Fruit fly (Drosophila melanogaster): ENCODE data around the gene CG7567.

The CG7567 gene

dm6 chr3R:29538436-29538835 lies 49.5 kb downstream of the CG7567 start:
- no peak for TF ChIP-seq CG6791 (GFP tag; IDR thresholded peaks at IDR 0.05; ENCODE audit: partially characterized antibody)
- TF ChIP-seq CG8089 (GFP tag; optimal IDR thresholded peaks at IDR 0.05), result no peak
- 0 out of 3 replicates have a peak, but pooled peaks have one; percentile 22 for TF ChIP-seq otp (GFP tag; IDR thresholded peaks at IDR 0.05)
- TF ChIP-seq CG17361 (GFP tag; IDR thresholded peaks at IDR 0.05), result no peak
- TF ChIP-seq Drgx (GFP tag; IDR thresholded peaks at IDR 0.05), result peak; percentile 33; the same call in 1 of the 2 replicates
- TF ChIP-seq H15 (GFP tag; IDR thresholded peaks at IDR 0.05), result no peak
- TF ChIP-seq CG12659 (GFP tag; optimal IDR thresholded peaks at IDR 0.05), result no peak
- TF ChIP-seq maf-S (GFP tag; optimal IDR thresholded peaks at IDR 0.05), result no peak
- TF ChIP-seq Sox102F (GFP tag; optimal IDR thresholded peaks at IDR 0.05), result no peak
- no peak for TF ChIP-seq fd3F (GFP tag; optimal IDR thresholded peaks at IDR 0.05)
